Fruit fly (Drosophila melanogaster) Kc167 (cell line): ENCODE data around the gene CG13465.

Source experiments
- Sin3A ChIP-seq: fragments of >200 bp; optimal IDR thresholded peaks from 2 replicates; lab custom pipeline; 2018; ENCODE audit warnings: missing external identifiers
- h ChIP-seq: fragments of >200 bp; optimal IDR thresholded peaks from 3 replicates; lab custom pipeline; 2018; ENCODE audit warnings: missing external identifiers
- insv ChIP-seq: fragments of >200 bp; optimal IDR thresholded peaks from 3 replicates; lab custom pipeline; 2018; ENCODE audit warnings: missing external identifiers
- psq ChIP-seq: fragments of >200 bp; optimal IDR thresholded peaks from 2 replicates; lab custom pipeline; 2017; ENCODE audit warnings: missing external identifiers

- TF ChIP-seq psq (lab: Kevin White, UChicago) (no peak), h (no peak), insv (lab: Kevin White, UChicago) (no peak), Sin3A (lab: Kevin White, UChicago) (no peak)
These were observed 48.7 kb upstream of the CG13465 start for dm6 chr3L:14992807-14993206.
